Fruit fly (Drosophila melanogaster): Measurements from ENCODE around the gene QIL1.

QIL1 gene

dm6 chr3L:17473889-17474288 lies 8.1 kb downstream of the QIL1 start:
- no peak for TF ChIP-seq dsf (GFP tag; optimal IDR thresholded peaks at IDR 0.05; ENCODE audit: borderline replicate concordance)
- TF ChIP-seq dl (GFP tag; optimal IDR thresholded peaks at IDR 0.05; ENCODE audit: insufficient read depth in 1 of 2, partially characterized antibody in 2 of 2) = no peak
- no peak for TF ChIP-seq N (GFP tag; optimal IDR thresholded peaks at IDR 0.05)
- TF ChIP-seq Myc (optimal IDR thresholded peaks at IDR 0.05) = no peak
- TF ChIP-seq Sp1 (GFP tag; optimal IDR thresholded peaks at IDR 0.05) = no peak
- TF ChIP-seq Mio (GFP tag; optimal IDR thresholded peaks at IDR 0.05) = no peak
- TF ChIP-seq sv (GFP tag; optimal IDR thresholded peaks at IDR 0.05) = no peak
- TF ChIP-seq HLH106 (tag; optimal IDR thresholded peaks at IDR 0.05) = no peak
- no peak for TF ChIP-seq Dfd (GFP tag; optimal IDR thresholded peaks at IDR 0.05)
- no peak for TF ChIP-seq h (GFP tag; optimal IDR thresholded peaks at IDR 0.05)

dm6 chr3L:17474711-17475451 lies 9.1 kb downstream of the QIL1 start, which contains the start of the genes UQCR-Q and CG46525:
Gene UQCR-Q, plus strand, starts transcription at chr3L:17474761.
Gene CG46525, plus strand, starts transcription at chr3L:17475220.
- TF ChIP-seq Rel (GFP tag; optimal IDR thresholded peaks at IDR 0.05) (no peak), Rel (tag; optimal IDR thresholded peaks at IDR 0.05) (peak; percentile 27), dsf (GFP tag; optimal IDR thresholded peaks at IDR 0.05; ENCODE audit: borderline replicate concordance) (no peak), brk (GFP tag; optimal IDR thresholded peaks at IDR 0.05) (peak; percentile 13), Myc (optimal IDR thresholded peaks at IDR 0.05) (peak; percentile 50), Dif (GFP tag; optimal IDR thresholded peaks at IDR 0.05; ENCODE audit: partially characterized antibody) (peak; percentile 4), h (GFP tag; optimal IDR thresholded peaks at IDR 0.05) (peak; percentile 12), pan (optimal IDR thresholded peaks at IDR 0.05) (no peak), jim (GFP tag; optimal IDR thresholded peaks at IDR 0.05) (no peak)

DNA sequence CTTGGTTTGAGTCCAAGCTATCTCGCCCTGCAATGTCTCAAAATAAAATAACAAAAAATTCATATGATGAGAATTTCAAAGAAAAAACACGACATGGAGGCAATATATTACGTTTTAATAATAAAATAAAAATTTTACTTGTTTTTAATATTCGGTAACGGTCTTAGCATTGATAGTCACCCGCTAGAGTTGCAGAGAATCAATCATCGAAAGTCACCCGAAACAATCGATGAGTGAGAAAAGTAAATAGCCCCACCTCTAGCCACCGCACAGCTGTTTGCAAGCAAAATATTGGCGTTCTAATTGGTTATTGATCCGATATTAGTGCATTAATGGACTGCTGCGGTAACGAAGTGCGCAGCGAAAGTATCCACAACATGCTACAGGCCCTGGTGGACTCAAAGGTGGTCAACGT lies 10.2 kb downstream of the QIL1 start, which contains the start of gene CG34250:
CG34250 (plus strand) TSS at position 244 of the 415 bp plus-strand sequence.
- TF ChIP-seq Mio (GFP tag; optimal IDR thresholded peaks at IDR 0.05) = no peak
- TF ChIP-seq brk (GFP tag; optimal IDR thresholded peaks at IDR 0.05) = peak; percentile 72
- no peak for TF ChIP-seq N (GFP tag; optimal IDR thresholded peaks at IDR 0.05)
- peak; percentile 30 for TF ChIP-seq OdsH (GFP tag; optimal IDR thresholded peaks at IDR 0.05)
- TF ChIP-seq usp (GFP tag; optimal IDR thresholded peaks at IDR 0.05) = no peak
- peak; percentile 62 for TF ChIP-seq h (GFP tag; optimal IDR thresholded peaks at IDR 0.05)
- TF ChIP-seq dsf (GFP tag; optimal IDR thresholded peaks at IDR 0.05; ENCODE audit: borderline replicate concordance) = peak; percentile 67
- TF ChIP-seq psq (GFP tag; optimal IDR thresholded peaks at IDR 0.05) = peak; percentile 29
- TF ChIP-seq pan (optimal IDR thresholded peaks at IDR 0.05) = no peak
- TF ChIP-seq Rel (GFP tag; optimal IDR thresholded peaks at IDR 0.05) = no peak
- TF ChIP-seq Rel (tag; optimal IDR thresholded peaks at IDR 0.05) = peak; percentile 7
- peak; percentile 40 for TF ChIP-seq HLH106 (tag; optimal IDR thresholded peaks at IDR 0.05)
- TF ChIP-seq CrebA (GFP tag; optimal IDR thresholded peaks at IDR 0.05; ENCODE audit: borderline replicate concordance) = no peak
- no peak for TF ChIP-seq dmrt93B (GFP tag; optimal IDR thresholded peaks at IDR 0.05)
- no peak for TF ChIP-seq Dif (GFP tag; optimal IDR thresholded peaks at IDR 0.05; ENCODE audit: partially characterized antibody)
- no peak for TF ChIP-seq sv (GFP tag; optimal IDR thresholded peaks at IDR 0.05)
- TF ChIP-seq tai (GFP tag; optimal IDR thresholded peaks at IDR 0.05) = peak; percentile 64
- TF ChIP-seq Hr78 (GFP tag; optimal IDR thresholded peaks at IDR 0.05) = no peak
- no peak for TF ChIP-seq jim (GFP tag; optimal IDR thresholded peaks at IDR 0.05)
- TF ChIP-seq br (GFP tag; optimal IDR thresholded peaks at IDR 0.05) = peak; percentile 14
- TF ChIP-seq Jra (GFP tag; optimal IDR thresholded peaks at IDR 0.05) = peak; percentile 68
- TF ChIP-seq woc (GFP tag; optimal IDR thresholded peaks at IDR 0.05) = no peak
- TF ChIP-seq Hnf4 (GFP tag; optimal IDR thresholded peaks at IDR 0.05) = peak; percentile 59
- TF ChIP-seq Abd-B (GFP tag; optimal IDR thresholded peaks at IDR 0.05) = no peak
- peak; percentile 37 for TF ChIP-seq rgr (GFP tag; optimal IDR thresholded peaks at IDR 0.05)
- peak; percentile 24 for TF ChIP-seq fru (GFP tag; optimal IDR thresholded peaks at IDR 0.05)
- TF ChIP-seq ey (GFP tag; optimal IDR thresholded peaks at IDR 0.05) = peak; percentile 4
- TF ChIP-seq Vsx2 (GFP tag; optimal IDR thresholded peaks at IDR 0.05; ENCODE audit: partially characterized antibody) = no peak
- TF ChIP-seq Hr83 (GFP tag; optimal IDR thresholded peaks at IDR 0.05; ENCODE audit: poor library complexity, severe bottlenecking) = peak; percentile 13
- peak; percentile 19 for TF ChIP-seq Sp1 (GFP tag; optimal IDR thresholded peaks at IDR 0.05)
- TF ChIP-seq dl (GFP tag; optimal IDR thresholded peaks at IDR 0.05; ENCODE audit: insufficient read depth in 1 of 2, partially characterized antibody in 2 of 2) = no peak
- peak; percentile 11 for TF ChIP-seq Myc (optimal IDR thresholded peaks at IDR 0.05)
- TF ChIP-seq Dfd (GFP tag; optimal IDR thresholded peaks at IDR 0.05) = no peak
- TF ChIP-seq GATAd (GFP tag; optimal IDR thresholded peaks at IDR 0.05) = no peak
- peak in 1 of 2 experiments; percentile 52 for TF ChIP-seq foxo (GFP tag; optimal IDR thresholded peaks at IDR 0.05)
- peak; percentile 50 for TF ChIP-seq sage (GFP tag; optimal IDR thresholded peaks at IDR 0.05)
- TF ChIP-seq CG32264 (GFP tag; optimal IDR thresholded peaks at IDR 0.05) = no peak
- no peak for TF ChIP-seq CG9705 (GFP tag; optimal IDR thresholded peaks at IDR 0.05)
- no peak for TF ChIP-seq lola (GFP tag; optimal IDR thresholded peaks at IDR 0.05)

Measured in whole organism, wandering third instar larva.